Fruit fly (Drosophila melanogaster): Measurements from ENCODE around the gene pcx.

pcx gene

DNA sequence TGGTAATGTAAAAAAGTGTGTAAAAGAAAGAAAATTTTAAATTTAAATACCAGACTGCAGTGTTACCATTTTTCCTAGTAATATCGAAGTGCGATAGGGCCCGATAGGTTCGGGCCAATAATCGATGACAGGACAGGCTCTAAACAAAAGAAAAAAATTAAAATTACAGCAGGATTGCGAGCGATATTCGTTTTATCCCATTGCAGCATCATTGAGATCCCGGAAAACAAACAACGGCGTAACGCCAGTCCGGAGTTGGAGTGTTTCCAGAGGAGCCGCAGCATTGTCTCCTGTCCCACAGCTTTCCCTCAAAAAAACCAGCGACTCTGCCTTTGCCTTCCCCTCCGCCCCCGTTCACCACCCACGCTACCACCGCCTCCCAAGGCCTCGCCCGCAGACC lies at the start of gene pcx:
Gene pcx (plus strand): TSS at position 159 of the 400 bp plus-strand sequence.
- TF ChIP-seq Sin3A (optimal IDR thresholded peaks at IDR 0.05) (no peak), psq (optimal IDR thresholded peaks at IDR 0.05) (no peak), insv (optimal IDR thresholded peaks at IDR 0.05) (no peak), h (optimal IDR thresholded peaks at IDR 0.05) (no peak), Myc (optimal IDR thresholded peaks at IDR 0.05) (no peak), ttk (optimal IDR thresholded peaks at IDR 0.05) (no peak)

dm6 chrX:2175956-2176469 lies 49.1 kb upstream of the pcx start, which contains the start of gene Cyp4d2:
Gene Cyp4d2 (plus strand): TSS chrX:2176006.
- TF ChIP-seq Sin3A (optimal IDR thresholded peaks at IDR 0.05) (no peak), ttk (optimal IDR thresholded peaks at IDR 0.05) (no peak), psq (optimal IDR thresholded peaks at IDR 0.05) (no peak), insv (optimal IDR thresholded peaks at IDR 0.05) (no peak), Myc (optimal IDR thresholded peaks at IDR 0.05) (no peak), h (optimal IDR thresholded peaks at IDR 0.05) (no peak)

DNA sequence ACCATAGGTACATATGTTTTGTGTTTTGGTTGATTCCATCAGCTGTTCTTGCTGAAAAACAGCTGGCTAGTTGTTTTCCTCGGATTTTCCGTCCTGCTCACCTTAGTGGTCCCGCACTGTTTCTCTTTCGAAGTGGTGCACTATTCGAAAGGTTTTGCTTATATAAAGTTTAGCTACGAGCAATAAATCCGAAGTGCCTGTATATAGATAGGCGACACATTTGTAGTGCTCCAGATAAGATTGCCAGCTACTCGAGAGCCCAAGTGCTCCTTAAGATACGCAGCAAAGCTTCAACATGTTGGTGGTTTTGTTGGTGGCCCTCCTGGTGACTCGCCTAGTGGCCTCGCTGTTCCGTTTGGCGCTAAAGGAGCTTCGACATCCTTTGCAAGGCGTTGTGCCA lies 46.3 kb upstream of the pcx start, which contains the start of gene Cyp4ae1:
Gene Cyp4ae1 (plus strand): TSS at position 206 of the 400 bp plus-strand sequence.
- TF ChIP-seq Myc (optimal IDR thresholded peaks at IDR 0.05) (no peak), Sin3A (optimal IDR thresholded peaks at IDR 0.05) (no peak), psq (optimal IDR thresholded peaks at IDR 0.05) (no peak), ttk (optimal IDR thresholded peaks at IDR 0.05) (no peak), h (optimal IDR thresholded peaks at IDR 0.05) (no peak), insv (optimal IDR thresholded peaks at IDR 0.05) (no peak)

DNA sequence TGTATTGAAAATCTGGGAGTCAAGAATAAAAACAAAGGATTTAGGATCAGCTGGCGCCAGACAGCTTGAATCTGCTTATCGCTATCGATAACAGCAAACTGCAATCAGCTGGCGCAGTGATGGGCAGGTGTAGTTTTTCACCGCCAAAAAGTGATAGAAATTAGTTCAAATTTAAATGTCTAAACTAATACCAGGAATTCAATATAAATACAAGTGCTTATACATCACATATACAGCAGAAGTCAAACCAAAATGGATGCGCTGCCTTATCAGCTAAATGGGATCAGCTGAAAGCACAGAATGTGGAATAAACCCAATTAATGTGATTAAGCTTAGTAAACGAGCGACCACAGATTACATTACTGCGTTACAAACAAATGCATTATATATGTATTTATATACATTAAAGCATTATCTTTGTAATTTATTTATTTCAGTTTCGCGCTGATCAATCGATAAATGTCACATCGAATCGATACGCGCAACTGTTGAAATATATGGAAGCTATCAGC lies 44.3 kb upstream of the pcx start, which contains the start of gene pn:
Gene pn (plus strand): TSS at position 462 of the 512 bp plus-strand sequence.
- TF ChIP-seq insv (optimal IDR thresholded peaks at IDR 0.05) (no peak), Sin3A (optimal IDR thresholded peaks at IDR 0.05) (no peak), h (optimal IDR thresholded peaks at IDR 0.05) (no peak), Myc (optimal IDR thresholded peaks at IDR 0.05) (no peak), psq (optimal IDR thresholded peaks at IDR 0.05) (no peak), ttk (optimal IDR thresholded peaks at IDR 0.05) (no peak)

- TF ChIP-seq ttk (optimal IDR thresholded peaks at IDR 0.05) (no peak), insv (optimal IDR thresholded peaks at IDR 0.05) (no peak), psq (optimal IDR thresholded peaks at IDR 0.05) (no peak)
Measured at dm6 chrX:2184563-2184962, 40.5 kb upstream of the pcx start, which contains the start of the genes Nmd3 and CG17776. Gene Nmd3 (minus strand): TSS chrX:2184668. Gene CG17776 (plus strand): TSS chrX:2184725.

dm6 chrX:2186555-2186954 lies 38.5 kb upstream of the pcx start, which contains the start of gene CG17777:
Gene CG17777 (plus strand): TSS chrX:2186855.
- TF ChIP-seq Myc (optimal IDR thresholded peaks at IDR 0.05) (no peak), insv (optimal IDR thresholded peaks at IDR 0.05) (no peak), ttk (optimal IDR thresholded peaks at IDR 0.05) (no peak), h (optimal IDR thresholded peaks at IDR 0.05) (no peak), Sin3A (optimal IDR thresholded peaks at IDR 0.05) (no peak)

DNA sequence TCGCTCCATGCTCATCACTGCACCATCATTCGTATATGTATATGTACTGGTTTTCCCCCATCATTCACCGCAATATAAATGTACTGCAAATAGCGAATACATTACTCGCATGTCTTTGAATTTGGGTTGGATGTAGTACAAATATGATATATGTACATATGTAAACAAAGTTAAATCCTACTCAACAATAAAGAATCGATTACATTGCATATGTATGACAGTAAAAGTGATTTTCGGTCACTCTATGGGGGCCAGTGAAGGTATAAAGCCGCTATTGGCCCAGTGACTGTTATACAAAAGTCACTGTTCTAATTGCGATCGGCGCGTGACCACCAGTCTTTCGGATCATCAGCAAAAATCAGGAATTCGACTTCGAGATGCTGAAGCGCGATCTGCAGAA lies 37.6 kb upstream of the pcx start, which contains the start of gene CG3457:
Gene CG3457 (plus strand): TSS at position 301 of the 400 bp plus-strand sequence.
- no peak for TF ChIP-seq ttk (optimal IDR thresholded peaks at IDR 0.05)

DNA sequence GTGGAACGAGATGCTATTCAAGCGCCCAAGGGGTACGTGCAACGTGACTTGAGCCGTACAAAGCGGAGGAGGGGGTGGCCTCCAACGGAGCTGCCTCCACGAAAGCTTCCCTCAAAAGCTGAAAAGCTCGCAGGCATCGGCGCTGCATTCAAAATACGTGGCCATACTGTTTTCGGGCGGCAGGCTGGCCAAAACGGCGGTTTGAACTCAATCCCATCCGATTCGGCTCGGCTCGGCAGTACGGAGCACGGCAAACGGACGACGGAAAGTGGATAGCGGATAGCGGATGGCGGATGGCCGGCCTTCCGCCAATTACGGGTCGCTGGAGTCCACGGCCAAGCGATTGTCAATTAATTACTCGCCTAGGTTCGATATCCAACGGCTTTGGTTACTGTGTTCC lies 36.2 kb upstream of the pcx start, which contains the start of gene Mct1:
Gene Mct1 (plus strand): TSS at position 301 of the 400 bp plus-strand sequence.
- TF ChIP-seq Sin3A (optimal IDR thresholded peaks at IDR 0.05) (no peak), ttk (optimal IDR thresholded peaks at IDR 0.05) (no peak), Myc (optimal IDR thresholded peaks at IDR 0.05) (no peak)

- TF ChIP-seq Sin3A (optimal IDR thresholded peaks at IDR 0.05): no peak
- TF ChIP-seq ttk (optimal IDR thresholded peaks at IDR 0.05): no peak
- no peak for TF ChIP-seq h (optimal IDR thresholded peaks at IDR 0.05)
- TF ChIP-seq psq (optimal IDR thresholded peaks at IDR 0.05): no peak
- no peak for TF ChIP-seq insv (optimal IDR thresholded peaks at IDR 0.05)
- TF ChIP-seq Myc (optimal IDR thresholded peaks at IDR 0.05): no peak
Measured at dm6 chrX:2191896-2192295, 33.2 kb upstream of the pcx start.

dm6 chrX:2193158-2193557 lies 31.9 kb upstream of the pcx start:
- TF ChIP-seq h (optimal IDR thresholded peaks at IDR 0.05): no peak

DNA sequence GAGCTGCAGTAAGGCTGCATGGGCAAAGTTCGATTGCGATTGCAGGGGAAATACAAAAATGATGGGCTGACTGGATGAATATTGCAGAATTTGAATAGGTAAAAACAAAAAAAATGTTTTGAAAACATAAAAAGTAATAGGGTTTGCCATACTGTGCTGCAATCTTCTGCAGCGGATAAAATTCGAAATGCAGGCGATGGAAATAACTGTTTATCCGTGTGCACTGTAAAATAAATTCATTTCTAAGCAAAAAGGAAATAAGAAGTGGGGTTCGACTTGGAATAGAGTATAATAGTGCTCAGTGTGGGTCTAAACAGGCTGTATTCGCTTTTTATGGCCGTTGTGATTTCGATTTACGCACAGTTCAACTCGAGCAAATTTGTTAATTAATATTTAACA lies 31.3 kb upstream of the pcx start, which contains the start of gene CG14053:
Gene CG14053 (minus strand): TSS at position 101 of the 399 bp plus-strand sequence.
- TF ChIP-seq insv (optimal IDR thresholded peaks at IDR 0.05): no peak

DNA sequence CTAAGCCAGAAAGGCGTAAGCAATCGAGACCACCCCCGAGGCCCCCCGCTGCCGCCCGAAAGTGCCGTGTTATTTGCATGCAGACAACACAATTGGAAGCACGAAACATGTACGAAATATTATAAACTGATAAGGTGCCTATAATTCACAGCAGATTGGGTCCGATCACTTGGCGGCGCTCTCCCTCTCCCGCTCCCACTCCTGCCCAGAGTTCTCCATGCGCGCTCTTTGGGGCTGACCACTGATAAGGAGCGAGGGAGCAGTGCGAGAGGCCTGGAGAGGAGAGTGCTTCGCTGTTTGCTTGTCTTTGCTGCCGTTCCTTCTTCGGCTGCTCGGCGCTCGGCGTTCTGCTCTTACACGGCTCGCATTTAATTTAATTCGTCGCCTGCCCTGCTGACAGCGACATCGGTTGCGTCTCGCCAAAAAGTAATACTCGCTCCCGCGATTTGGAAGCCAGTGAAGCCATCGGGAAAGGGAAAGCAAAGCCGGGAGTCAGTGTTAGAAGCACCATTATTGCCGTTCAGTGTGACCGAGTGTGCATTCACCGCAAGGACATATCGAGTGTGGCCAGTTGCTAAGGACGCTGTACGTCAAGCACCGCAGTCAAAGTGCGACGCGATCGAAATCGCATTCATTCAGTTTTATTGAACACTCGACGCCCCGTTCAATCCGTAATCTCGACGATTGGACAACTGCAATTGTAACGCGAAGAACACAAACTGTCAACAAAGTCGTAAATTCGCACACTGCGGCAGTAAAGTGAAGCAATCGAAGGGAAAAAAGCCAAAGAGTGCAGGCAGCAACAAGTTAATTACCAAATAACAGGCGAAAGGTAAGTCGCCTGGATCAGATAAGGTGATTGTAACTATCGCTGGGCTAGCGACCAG lies 30.6 kb upstream of the pcx start:
- no peak for TF ChIP-seq psq (optimal IDR thresholded peaks at IDR 0.05)
- no peak for TF ChIP-seq Myc (optimal IDR thresholded peaks at IDR 0.05)
- TF ChIP-seq Sin3A (optimal IDR thresholded peaks at IDR 0.05): no peak
- TF ChIP-seq insv (optimal IDR thresholded peaks at IDR 0.05): no peak
- no peak for TF ChIP-seq h (optimal IDR thresholded peaks at IDR 0.05)
- no peak for TF ChIP-seq ttk (optimal IDR thresholded peaks at IDR 0.05)

All from Kc167 (cell line).